Fruit fly (Drosophila melanogaster): Measurements from ENCODE around the gene CG1523.

dm6 chr3R:28850662-28851257 lies 31.3 kb upstream of the CG1523 start:
- TF ChIP-seq Rel (GFP tag; optimal IDR thresholded peaks at IDR 0.05) (no peak), Rel (tag; optimal IDR thresholded peaks at IDR 0.05) (no peak), psq (GFP tag; optimal IDR thresholded peaks at IDR 0.05) (no peak), Abd-B (GFP tag; optimal IDR thresholded peaks at IDR 0.05) (no peak), Hnf4 (GFP tag; optimal IDR thresholded peaks at IDR 0.05) (no peak), dl (GFP tag; optimal IDR thresholded peaks at IDR 0.05; ENCODE audit: insufficient read depth in 1 of 2, partially characterized antibody in 2 of 2) (no peak), sv (GFP tag; optimal IDR thresholded peaks at IDR 0.05) (no peak), Vsx2 (GFP tag; optimal IDR thresholded peaks at IDR 0.05; ENCODE audit: partially characterized antibody) (no peak), lola (GFP tag; optimal IDR thresholded peaks at IDR 0.05) (no peak), sage (GFP tag; optimal IDR thresholded peaks at IDR 0.05) (no peak)
